Worm (Caenorhabditis elegans): ENCODE data around the gene cytb-5.1.

cytb-5.1 gene

ce11 chrX:14001494-14001974 is at the start of gene cytb-5.1:
cytb-5.1 (plus strand) TSS chrX:14001924.
- TF ChIP-seq mxl-3 (GFP tag; optimal IDR thresholded peaks at IDR 0.05) (peak; percentile 18), nhr-42 (GFP tag; IDR thresholded peaks at IDR 0.05) (no peak), F26F4.8 (GFP tag; conservative IDR thresholded peaks at IDR 0.05) (no peak), Y75B8A.6 (GFP tag; IDR thresholded peaks at IDR 0.05) (no peak), lin-38 (GFP tag; IDR thresholded peaks at IDR 0.05) (no peak), ctbp-1 (GFP tag; IDR thresholded peaks at IDR 0.05) (no peak), snpc-1.2 (GFP tag; IDR thresholded peaks at IDR 0.05) (no peak), pqm-1 (tag; optimal IDR thresholded peaks at IDR 0.05) (peak; percentile 69), dmd-6 (GFP tag; IDR thresholded peaks at IDR 0.05) (peak; percentile 58), aly-2 (tag; optimal IDR thresholded peaks at IDR 0.05) (no peak), spr-1 (tag; optimal IDR thresholded peaks at IDR 0.05) (no peak), lin-13 (GFP tag; optimal IDR thresholded peaks at IDR 0.05) (no peak), F44E2.7 (GFP tag; IDR thresholded peaks at IDR 0.05) (no peak), daf-12 (tag; optimal IDR thresholded peaks at IDR 0.05) (no peak), zag-1 (tag; optimal IDR thresholded peaks at IDR 0.05) (no peak), dpl-1 (GFP tag; optimal IDR thresholded peaks at IDR 0.05) (no peak), nhr-6 (tag; optimal IDR thresholded peaks at IDR 0.05) (peak; percentile 67), egl-43 (GFP tag; IDR thresholded peaks at IDR 0.05) (no peak), spr-3 (GFP tag; optimal IDR thresholded peaks at IDR 0.05) (no peak), gei-8 (GFP tag; optimal IDR thresholded peaks at IDR 0.05) (no peak), hif-1 (tag; optimal IDR thresholded peaks at IDR 0.05) (peak in 1 of 2 experiments; percentile 2), dmd-8 (GFP tag; IDR thresholded peaks at IDR 0.05) (no peak), lin-29 (GFP tag; IDR thresholded peaks at IDR 0.05) (no peak), F49E8.2 (tag; optimal IDR thresholded peaks at IDR 0.05; ENCODE audit: borderline replicate concordance) (no peak), zfp-3 (GFP tag; conservative IDR thresholded peaks at IDR 0.05) (no peak), T20F7.1 (GFP tag; optimal IDR thresholded peaks at IDR 0.05) (no peak), ZK337.2 (GFP tag; IDR thresholded peaks at IDR 0.05) (no peak), unc-62 (GFP tag; optimal IDR thresholded peaks at IDR 0.05 in 1 of 2) (peak in 1 of 2 experiments; percentile 70), unc-62 (tag; optimal IDR thresholded peaks at IDR 0.05) (no peak), jun-1 (tag; optimal IDR thresholded peaks at IDR 0.05) (no peak), nhr-41 (GFP tag; IDR thresholded peaks at IDR 0.05) (no peak), lin-1 (GFP tag; IDR thresholded peaks at IDR 0.05) (no peak), nhr-11 (tag; optimal IDR thresholded peaks at IDR 0.05) (peak; percentile 15), lin-15B (tag; optimal IDR thresholded peaks at IDR 0.05) (no peak), Y105C5A.15 (GFP tag; IDR thresholded peaks at IDR 0.05) (no peak), ztf-11 (tag; optimal IDR thresholded peaks at IDR 0.05) (no peak), unc-39 (tag; optimal IDR thresholded peaks at IDR 0.05) (no peak), lin-39 (tag; optimal IDR thresholded peaks at IDR 0.05) (no peak), R02D3.7 (tag; optimal IDR thresholded peaks at IDR 0.05) (no peak), rbr-2 (tag; optimal IDR thresholded peaks at IDR 0.05) (peak; percentile 16), zfp-2 (tag; optimal IDR thresholded peaks at IDR 0.05) (no peak), attf-4 (tag; optimal IDR thresholded peaks at IDR 0.05) (no peak), ceh-32 (tag; optimal IDR thresholded peaks at IDR 0.05; ENCODE audit: poor library complexity) (no peak), daf-8 (GFP tag; IDR thresholded peaks at IDR 0.05) (no peak), ceh-20 (GFP tag; IDR thresholded peaks at IDR 0.05) (no peak), madf-5 (GFP tag; IDR thresholded peaks at IDR 0.05) (no peak), hlh-11 (tag; optimal IDR thresholded peaks at IDR 0.05) (peak; percentile 80), vab-7 (GFP tag; IDR thresholded peaks at IDR 0.05) (no peak), arid-1 (GFP tag; conservative IDR thresholded peaks at IDR 0.05) (no peak), dve-1 (tag; optimal IDR thresholded peaks at IDR 0.05; ENCODE audit: insufficient read depth) (peak; percentile 68), T26A8.4 (GFP tag; IDR thresholded peaks at IDR 0.05) (no peak), dmd-9 (GFP tag; IDR thresholded peaks at IDR 0.05) (no peak), nhr-28 (tag; optimal IDR thresholded peaks at IDR 0.05) (peak; percentile 94)

Measured in whole organism, L4 larva.